Worm (Caenorhabditis elegans) whole organism, L4 larva: ENCODE data around the gene rsp-6.

Source experiments
- aha-1 ChIP-seq: fragments of 150-350 bp; peaks from one replicate; lab custom pipeline; 2014; ENCODE audit warnings: missing biosample characterization, missing genetic modification characterization
- aly-2 ChIP-seq: sonication (generic microtip); optimal IDR thresholded peaks from 2 replicates; lab custom pipeline; 2018; ENCODE audit warnings: missing biosample characterization, missing genetic modification characterization
- ama-1 ChIP-seq: fragments of 150-350 bp; optimal IDR thresholded peaks from 2 replicates; lab custom pipeline; 2014; ENCODE audit warnings: inconsistent platforms, mixed read lengths
- arid-1 ChIP-seq: fragments of 200-800 bp; sonication (Bioruptor generic); conservative IDR thresholded peaks from 2 replicates; pipeline ENCODE4 v1.3.6; 2022; ENCODE audit warnings: missing genetic modification reagents, missing genetic modification characterization, missing compliant biosample characterization
- ceh-20 ChIP-seq: fragments of 200-800 bp; sonication (Bioruptor generic); IDR thresholded peaks from 2 replicates; pipeline ENCODE4 v1.3.6; 2022; ENCODE audit warnings: missing genetic modification reagents, missing genetic modification characterization, missing compliant biosample characterization
- daf-12 ChIP-seq: fragments of 150-350 bp; optimal IDR thresholded peaks from 2 replicates; lab custom pipeline; 2014; ENCODE audit warnings: missing biosample characterization, missing genetic modification reagents, missing genetic modification characterization
- egl-27 ChIP-seq: sonication (generic microtip); optimal IDR thresholded peaks from 3 replicates; lab custom pipeline; 2017; ENCODE audit warnings: missing biosample characterization, missing genetic modification reagents, missing genetic modification characterization
- mep-1 ChIP-seq: fragments of 150-350 bp; sonication (generic microtip); optimal IDR thresholded peaks from 3 replicates; lab custom pipeline; 2014; ENCODE audit warnings: missing biosample characterization, missing genetic modification characterization
- nhr-11 ChIP-seq: fragments of 150-350 bp; optimal IDR thresholded peaks from 2 replicates; lab custom pipeline; 2014; ENCODE audit warnings: missing biosample characterization, missing genetic modification characterization
- snpc-4 ChIP-seq: fragments of 150-350 bp; optimal IDR thresholded peaks from 2 replicates; lab custom pipeline; 2014; ENCODE audit warnings: missing biosample characterization, missing genetic modification characterization
- unc-130 ChIP-seq: sonication (generic microtip); optimal IDR thresholded peaks from 2 replicates; lab custom pipeline; 2016; ENCODE audit warnings: missing genetic modification reagents, missing genetic modification characterization, missing compliant biosample characterization

ce11 chrIV:7834625-7835228 is 43.7 kb upstream of the rsp-6 start, which contains the start of gene erp-44.2:
- TF ChIP-seq ceh-20 (GFP tag; lab: Robert Waterston, UW) (no peak), aly-2 (tag; lab: Kevin White, UChicago) (no peak), snpc-4 (tag; lab: Kevin White, UChicago) (no peak), egl-27 (tag; lab: Kevin White, UChicago) (no peak), ama-1 (lab: Kevin White, UChicago) (no peak), aha-1 (tag; lab: Kevin White, UChicago) (peak; percentile 34), nhr-11 (tag; lab: Kevin White, UChicago) (no peak), arid-1 (no peak), daf-12 (tag; lab: Kevin White, UChicago) (no peak), mep-1 (tag; lab: Kevin White, UChicago) (no peak), unc-130 (no peak)
